Fruit fly (Drosophila melanogaster) whole organism: ENCODE data around the gene sbr.

Experiments
- CG8478 ChIP-seq: fragments of >200 bp; optimal IDR thresholded peaks from 2 replicates; lab custom pipeline; 2018; ENCODE audit warnings: inconsistent platforms
- Dll ChIP-seq: fragments of >200 bp; optimal IDR thresholded peaks from 2 replicates; lab custom pipeline; 2017
- EcR ChIP-seq, 2 experiments: fragments of >200 bp; optimal IDR thresholded peaks; 2 replicates each; lab custom pipeline; 2017; ENCODE audit warnings: missing biosample characterization in 2 of 2, missing genetic modification characterization in 2 of 2, missing genetic modification reagents in 2 of 2
- psq ChIP-seq: fragments of >200 bp; optimal IDR thresholded peaks from 2 replicates; lab custom pipeline; 2017

- no peak for TF ChIP-seq EcR (GFP tag; optimal IDR thresholded peaks at IDR 0.05; lab: Kevin White, UChicago)
- no peak for TF ChIP-seq CG8478 (lab: Kevin White, UChicago)
- no peak for TF ChIP-seq Dll (lab: Kevin White, UChicago)
- TF ChIP-seq psq (lab: Kevin White, UChicago): no peak
Observed at dm6 chrX:10801033-10801432, 45.9 kb downstream of the sbr start.
